Fruit fly (Drosophila melanogaster) whole organism, adult: ENCODE data around the gene CG7379.

Source experiments
- CG5204 ChIP-seq: fragments of 200-800 bp; sonication (Bioruptor generic); optimal IDR thresholded peaks from 2 replicates; lab custom pipeline; 2016; ENCODE audit warnings: missing biosample characterization, missing genetic modification characterization
- Clk ChIP-seq: fragments of 200-800 bp; sonication (Bioruptor generic); optimal IDR thresholded peaks from 2 replicates; lab custom pipeline; 2017; ENCODE audit warnings: missing biosample characterization, missing genetic modification characterization
- Crg-1 ChIP-seq: fragments of 200-800 bp; sonication (Bioruptor generic); optimal IDR thresholded peaks from 2 replicates; lab custom pipeline; 2016; ENCODE audit warnings: missing biosample characterization, missing genetic modification characterization
- Hr96 ChIP-seq: fragments of 200-800 bp; sonication (Bioruptor generic); optimal IDR thresholded peaks from 2 replicates; lab custom pipeline; 2016; ENCODE audit warnings: missing biosample characterization, missing genetic modification characterization
- cic ChIP-seq: fragments of 200-800 bp; sonication (Bioruptor generic); optimal IDR thresholded peaks from 2 replicates; lab custom pipeline; 2017; ENCODE audit warnings: missing biosample characterization, mild to moderate bottlenecking, missing genetic modification characterization, moderate library complexity
- kay ChIP-seq: fragments of 200-800 bp; sonication (Bioruptor generic); peaks from one replicate; lab custom pipeline; 2016; ENCODE audit warnings: missing biosample characterization, missing genetic modification characterization, borderline replicate concordance
- tj ChIP-seq: fragments of 200-800 bp; sonication (Bioruptor generic); optimal IDR thresholded peaks from 3 replicates; lab custom pipeline; 2017; ENCODE audit warnings: missing biosample characterization, mild to moderate bottlenecking, missing genetic modification characterization, moderate library complexity

DNA sequence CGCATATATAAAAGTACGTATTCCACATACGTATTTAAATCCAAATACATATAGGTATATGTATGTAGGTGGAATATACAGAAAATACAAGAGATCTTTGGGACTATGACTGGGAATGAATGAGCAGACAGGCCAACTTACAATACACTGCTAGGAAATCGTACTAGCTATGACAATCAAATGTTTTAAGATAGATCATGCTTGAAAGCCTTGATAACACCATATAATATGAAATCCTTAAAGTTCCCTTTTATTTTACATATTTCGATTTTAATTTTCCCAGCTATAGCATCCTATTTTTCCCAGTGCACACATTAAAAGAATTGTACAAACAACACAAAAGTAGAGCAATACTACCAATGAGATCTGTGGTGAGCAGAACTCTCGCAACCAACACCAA, 16.7 kb downstream of the CG7379 start:
- no peak for TF ChIP-seq tj (GFP tag; lab: Kevin White, UChicago)
- no peak for TF ChIP-seq CG5204 (GFP tag; lab: Kevin White, UChicago)
- TF ChIP-seq kay (GFP tag; lab: Kevin White, UChicago) = peak; percentile 72
- TF ChIP-seq Clk = no peak
- TF ChIP-seq Crg-1 (GFP tag; lab: Kevin White, UChicago) = no peak
- TF ChIP-seq Hr96 (GFP tag; lab: Kevin White, UChicago) = no peak
- TF ChIP-seq cic (GFP tag; lab: Kevin White, UChicago) = no peak
